Fruit fly (Drosophila melanogaster) whole organism, embryonic: ENCODE data around the gene CG2444.
A peak's percentile ranks its signal among the peaks of the same experiment; 100 is the strongest.

Experiments used
- B-H1 ChIP-seq: fragments of 200-800 bp; sonication (Bioruptor generic); IDR thresholded peaks from 3 replicates; pipeline ENCODE4 v1.3.6; 2022; ENCODE audit warnings: missing biosample characterization, missing genetic modification characterization
- BEAF-32 ChIP-seq: fragments of 200-800 bp; sonication (Bioruptor generic); optimal IDR thresholded peaks from 3 replicates; lab custom pipeline; 2017; ENCODE audit warnings: missing biosample characterization, missing genetic modification characterization, mild to moderate bottlenecking, moderate library complexity, missing genetic modification reagents
- CG10209 ChIP-seq: fragments of 200-800 bp; sonication (Bioruptor generic); optimal IDR thresholded peaks from 3 replicates; lab custom pipeline; 2017; ENCODE audit warnings: missing biosample characterization, mild to moderate bottlenecking, missing genetic modification characterization, missing genetic modification reagents
- CG11093 ChIP-seq: fragments of 200-800 bp; sonication (Bioruptor generic); IDR thresholded peaks from 3 replicates; pipeline ENCODE4 v1.3.6; 2022; ENCODE audit warnings: missing biosample characterization, missing genetic modification characterization
- CG12236 ChIP-seq: fragments of 200-800 bp; sonication (Bioruptor generic); optimal IDR thresholded peaks from 2 replicates; lab custom pipeline; 2016; ENCODE audit warnings: missing biosample characterization, missing genetic modification characterization
- CG12942 ChIP-seq: fragments of 200-800 bp; sonication (Bioruptor generic); optimal IDR thresholded peaks from 3 replicates; lab custom pipeline; 2016; ENCODE audit warnings: missing biosample characterization, missing genetic modification characterization
- CG13424 ChIP-seq: fragments of 200-800 bp; sonication (Bioruptor generic); optimal IDR thresholded peaks from 2 replicates; lab custom pipeline; 2019; ENCODE audit warnings: missing biosample characterization, mild to moderate bottlenecking, missing genetic modification characterization, moderate library complexity
- CG14710 ChIP-seq: fragments of 200-800 bp; sonication (Bioruptor generic); optimal IDR thresholded peaks from 3 replicates; lab custom pipeline; 2019; ENCODE audit warnings: missing biosample characterization, mild to moderate bottlenecking, missing genetic modification characterization, moderate library complexity
- CG15011 ChIP-seq: fragments of 200-800 bp; sonication (Bioruptor generic); optimal IDR thresholded peaks from 3 replicates; lab custom pipeline; 2018; ENCODE audit warnings: missing biosample characterization, mild to moderate bottlenecking, missing genetic modification characterization
- CG15514 ChIP-seq: fragments of 200-800 bp; sonication (Bioruptor generic); optimal IDR thresholded peaks from 3 replicates; lab custom pipeline; 2017; ENCODE audit warnings: missing biosample characterization, missing genetic modification characterization, mild to moderate bottlenecking, moderate library complexity, missing genetic modification reagents
- CG17568 ChIP-seq: fragments of 200-800 bp; sonication (Bioruptor generic); optimal IDR thresholded peaks from 2 replicates; lab custom pipeline; 2018; ENCODE audit warnings: missing biosample characterization, mild to moderate bottlenecking, missing genetic modification characterization, moderate library complexity
- CG17802 ChIP-seq: fragments of 200-800 bp; sonication (Bioruptor generic); optimal IDR thresholded peaks from 2 replicates; lab custom pipeline; 2018; ENCODE audit warnings: missing biosample characterization, mild to moderate bottlenecking, missing genetic modification characterization, moderate library complexity
- CG17912 ChIP-seq: fragments of 200-800 bp; sonication (Bioruptor generic); optimal IDR thresholded peaks from 2 replicates; lab custom pipeline; 2018; ENCODE audit warnings: missing biosample characterization, mild to moderate bottlenecking, missing genetic modification characterization
- CG3847 ChIP-seq: fragments of 200-800 bp; sonication (Bioruptor generic); IDR thresholded peaks from 2 replicates; pipeline ENCODE4 v1.3.6; 2022; ENCODE audit warnings: missing biosample characterization, missing genetic modification characterization
- CG5180 ChIP-seq: fragments of 200-800 bp; sonication (Bioruptor generic); optimal IDR thresholded peaks from 3 replicates; lab custom pipeline; 2017; ENCODE audit warnings: missing biosample characterization, missing genetic modification characterization, mild to moderate bottlenecking, moderate library complexity, missing genetic modification reagents
- CG6654 ChIP-seq: fragments of 200-800 bp; sonication (Bioruptor generic); optimal IDR thresholded peaks from 2 replicates; lab custom pipeline; 2017; ENCODE audit warnings: missing biosample characterization, mild to moderate bottlenecking, missing genetic modification characterization
- CG6689 ChIP-seq: fragments of 200-800 bp; sonication (Bioruptor generic); IDR thresholded peaks from 2 replicates; pipeline ENCODE4 v1.3.6; 2022; ENCODE audit warnings: missing biosample characterization, missing genetic modification characterization
- CG8765 ChIP-seq: fragments of 200-800 bp; sonication (Bioruptor generic); IDR thresholded peaks from 2 replicates; pipeline ENCODE4 v1.3.6; 2022; ENCODE audit warnings: missing biosample characterization, missing genetic modification characterization
- Doc3 ChIP-seq: fragments of 200-800 bp; sonication (Bioruptor generic); IDR thresholded peaks from 3 replicates; pipeline ENCODE4 v1.3.6; 2022; ENCODE audit warnings: missing biosample characterization, missing genetic modification characterization; ENCODE audit not compliant: partially characterized antibody
- E2f2 ChIP-seq: fragments of 200-800 bp; sonication (Bioruptor generic); IDR thresholded peaks from 2 replicates; pipeline ENCODE4 v1.3.6; 2022; ENCODE audit warnings: missing biosample characterization, missing genetic modification characterization
- GATAe ChIP-seq: fragments of 200-800 bp; sonication (Bioruptor generic); conservative IDR thresholded peaks from 2 replicates; pipeline ENCODE4 v1.3.6; 2022; ENCODE audit warnings: missing biosample characterization, missing genetic modification characterization
- HLH3B ChIP-seq: fragments of 200-800 bp; sonication (Bioruptor generic); IDR thresholded peaks from 2 replicates; pipeline ENCODE4 v1.3.6; 2022; ENCODE audit warnings: missing biosample characterization, missing genetic modification characterization
- HLH4C ChIP-seq: fragments of 200-800 bp; sonication (Bioruptor generic); IDR thresholded peaks from 3 replicates; pipeline ENCODE4 v1.3.6; 2022; ENCODE audit warnings: missing biosample characterization, missing genetic modification characterization; ENCODE audit not compliant: partially characterized antibody
- Med ChIP-seq: fragments of 200-800 bp; sonication (Bioruptor generic); peaks from one replicate; lab custom pipeline; 2016; ENCODE audit warnings: missing biosample characterization, missing genetic modification characterization, mild to moderate bottlenecking, inconsistent platforms, moderate library complexity
- Nf-YA ChIP-seq: fragments of 200-800 bp; sonication (Bioruptor generic); IDR thresholded peaks from 2 replicates; pipeline ENCODE4 v1.3.6; 2022; ENCODE audit warnings: missing biosample characterization, missing genetic modification characterization
- Optix ChIP-seq: fragments of 200-800 bp; sonication (Bioruptor generic); IDR thresholded peaks from 3 replicates; pipeline ENCODE4 v1.3.6; 2022; ENCODE audit warnings: missing biosample characterization, missing genetic modification characterization
- Pdp1 ChIP-seq, 2 experiments: fragments of 200-800 bp; sonication (Bioruptor generic); optimal IDR thresholded peaks; 3 replicates each; lab custom pipeline; 2016; ENCODE audit warnings: missing biosample characterization in 2 of 2, missing genetic modification characterization in 2 of 2, mild to moderate bottlenecking in 1 of 2, moderate library complexity in 1 of 2
- Poxn ChIP-seq: fragments of 200-800 bp; sonication (Bioruptor generic); IDR thresholded peaks from 2 replicates; pipeline ENCODE4 v1.3.6; 2022; ENCODE audit warnings: missing biosample characterization, missing genetic modification characterization
- Rx ChIP-seq: fragments of 200-800 bp; sonication (Bioruptor generic); IDR thresholded peaks from 2 replicates; pipeline ENCODE4 v1.3.6; 2022; ENCODE audit warnings: missing biosample characterization, missing genetic modification characterization
- Sox100B ChIP-seq: fragments of 200-800 bp; sonication (Bioruptor generic); optimal IDR thresholded peaks from 3 replicates; lab custom pipeline; 2018; ENCODE audit warnings: missing biosample characterization, mild to moderate bottlenecking, missing genetic modification characterization
- TFAM ChIP-seq: fragments of 200-800 bp; sonication (Bioruptor generic); optimal IDR thresholded peaks from 2 replicates; lab custom pipeline; 2017; ENCODE audit warnings: missing biosample characterization, missing genetic modification characterization, inconsistent platforms
- Tbp ChIP-seq: fragments of >200 bp; optimal IDR thresholded peaks from 2 replicates; lab custom pipeline; 2018; ENCODE audit warnings: missing biosample characterization, missing genetic modification characterization
- Xrp1 ChIP-seq: fragments of 200-800 bp; sonication (Bioruptor generic); IDR thresholded peaks from 2 replicates; pipeline ENCODE4 v1.3.6; 2022; ENCODE audit warnings: missing biosample characterization, missing genetic modification characterization
- br ChIP-seq: fragments of >200 bp; optimal IDR thresholded peaks from 2 replicates; lab custom pipeline; 2017
- crp ChIP-seq, 2 experiments: fragments of 200-800 bp; sonication (Bioruptor generic); optimal IDR thresholded peaks; 2 replicates in 1 of 2; 3 replicates in 1 of 2; lab custom pipeline; 2017; ENCODE audit warnings: missing biosample characterization in 2 of 2, missing genetic modification characterization in 2 of 2, mild to moderate bottlenecking in 1 of 2, moderate library complexity in 1 of 2
- emc ChIP-seq: fragments of 200-800 bp; sonication (Bioruptor generic); optimal IDR thresholded peaks from 2 replicates; lab custom pipeline; 2016; ENCODE audit warnings: missing biosample characterization, missing genetic modification characterization
- fd102C ChIP-seq: fragments of 200-800 bp; sonication (Bioruptor generic); optimal IDR thresholded peaks from 2 replicates; lab custom pipeline; 2018; ENCODE audit warnings: missing biosample characterization, mild to moderate bottlenecking, missing genetic modification characterization, moderate library complexity
- lov ChIP-seq, 2 experiments: fragments of 200-800 bp in 1 of 2; fragments of >200 bp in 1 of 2; sonication (Bioruptor generic) in 1 of 2; IDR thresholded peaks in 1 of 2; optimal IDR thresholded peaks in 1 of 2; 2 replicates in 1 of 2; 3 replicates in 1 of 2; pipeline versions ENCODE4 v1.3.6 to Lab custom; 2017 to 2022; ENCODE audit warnings: missing biosample characterization in 1 of 2, missing genetic modification characterization in 1 of 2
- mam ChIP-seq: fragments of 200-800 bp; sonication (Bioruptor generic); optimal IDR thresholded peaks from 3 replicates; lab custom pipeline; 2016; ENCODE audit warnings: missing biosample characterization, missing genetic modification characterization
- pnt ChIP-seq: fragments of 200-800 bp; sonication (Bioruptor generic); optimal IDR thresholded peaks from 3 replicates; lab custom pipeline; 2016; ENCODE audit warnings: missing biosample characterization, missing genetic modification characterization
- prd ChIP-seq, 3 experiments: fragments of >200 bp in 2 of 3; fragments of 200-800 bp in 1 of 3; sonication (Bioruptor generic) in 1 of 3; optimal IDR thresholded peaks in 2 of 3; IDR thresholded peaks in 1 of 3; 2 replicates in 2 of 3; 3 replicates in 1 of 3; pipeline versions ENCODE4 v1.3.6 to Lab custom; 2017 to 2022; ENCODE audit warnings: missing biosample characterization in 1 of 3, missing genetic modification characterization in 1 of 3
- pum ChIP-seq: fragments of 200-800 bp; sonication (Bioruptor generic); optimal IDR thresholded peaks from 2 replicates; lab custom pipeline; 2016; ENCODE audit warnings: missing biosample characterization, missing genetic modification characterization
- sens ChIP-seq: fragments of 200-800 bp; sonication (Bioruptor generic); peaks from one replicate; lab custom pipeline; 2016; ENCODE audit warnings: missing biosample characterization, missing genetic modification characterization
- sens-2 ChIP-seq: fragments of 200-800 bp; sonication (Bioruptor generic); IDR thresholded peaks from 2 replicates; pipeline ENCODE4 v1.3.6; 2022; ENCODE audit warnings: missing biosample characterization, missing genetic modification characterization
- tap ChIP-seq: fragments of 200-800 bp; optimal IDR thresholded peaks from 3 replicates; lab custom pipeline; 2019; ENCODE audit warnings: missing biosample characterization, mild to moderate bottlenecking, missing genetic modification characterization, moderate library complexity
- tll ChIP-seq, 2 experiments: fragments of 200-800 bp in 1 of 2; fragments of >200 bp in 1 of 2; sonication (Bioruptor generic) in 1 of 2; optimal IDR thresholded peaks; 2 replicates each; lab custom pipeline; 2017 to 2019; ENCODE audit warnings: missing biosample characterization in 2 of 2, missing genetic modification characterization in 2 of 2, mild to moderate bottlenecking in 1 of 2, moderate library complexity in 1 of 2
- trem ChIP-seq: fragments of 200-800 bp; optimal IDR thresholded peaks from 3 replicates; lab custom pipeline; 2019; ENCODE audit warnings: missing biosample characterization, mild to moderate bottlenecking, missing genetic modification characterization, moderate library complexity
- zen ChIP-seq: fragments of 200-800 bp; sonication (Bioruptor generic); optimal IDR thresholded peaks from 3 replicates; lab custom pipeline; 2018; ENCODE audit warnings: missing biosample characterization, mild to moderate bottlenecking, missing genetic modification characterization, moderate library complexity

Gene CG2444

dm6 chrX:11709799-11710720, 5.0 kb upstream of the CG2444 start, which contains the start of gene FucT6 (continued):
- TF ChIP-seq lov (optimal IDR thresholded peaks at IDR 0.05; lab: Kevin White, UChicago) (no peak), lov (GFP tag; IDR thresholded peaks at IDR 0.05; lab: Robert Waterston, UW) (no peak), Doc3 (GFP tag; lab: Robert Waterston, UW) (peak; percentile 75), Nf-YA (GFP tag; lab: Robert Waterston, UW) (no peak), CG5180 (GFP tag; lab: Kevin White, UChicago) (no peak), Xrp1 (GFP tag; lab: Robert Waterston, UW) (no peak), CG17802 (tag; lab: Kevin White, UChicago) (no peak), fd102C (GFP tag; lab: Kevin White, UChicago) (no peak), emc (GFP tag; lab: Kevin White, UChicago) (no peak), tap (tag; lab: Kevin White, UChicago) (peak; percentile 47), Pdp1 (GFP tag; optimal IDR thresholded peaks at IDR 0.05; lab: Kevin White, UChicago) (peak in 1 of 2 experiments; percentile 67), BEAF-32 (GFP tag; lab: Kevin White, UChicago) (peak; percentile 89), crp (GFP tag; optimal IDR thresholded peaks at IDR 0.05; lab: Kevin White, UChicago) (peak in 1 of 2 experiments; percentile 29), CG12236 (GFP tag; lab: Kevin White, UChicago) (no peak), CG6654 (GFP tag; lab: Kevin White, UChicago) (no peak), CG12942 (no peak), CG15514 (peak; percentile 98), CG11093 (no peak), zen (tag; lab: Kevin White, UChicago) (peak; percentile 21), CG14710 (peak; percentile 53), B-H1 (GFP tag; lab: Robert Waterston, UW) (no peak; the same call in 2 of the 3 replicates), prd (optimal IDR thresholded peaks at IDR 0.05; lab: Kevin White, UChicago) (no peak), prd (GFP tag; IDR thresholded peaks at IDR 0.05; lab: Robert Waterston, UW) (no peak), CG10209 (GFP tag; lab: Kevin White, UChicago) (peak; percentile 6), CG15011 (GFP tag; lab: Kevin White, UChicago) (no peak), Tbp (no peak), GATAe (GFP tag; lab: Robert Waterston, UW) (no peak), CG13424 (tag; lab: Kevin White, UChicago) (peak; percentile 1), CG8765 (GFP tag; lab: Robert Waterston, UW) (no peak), mam (GFP tag; lab: Kevin White, UChicago) (no peak), Med (peak; percentile 84), E2f2 (GFP tag; lab: Robert Waterston, UW) (peak; percentile 78), Poxn (no peak), Optix (GFP tag; lab: Robert Waterston, UW) (no peak), Rx (no peak), CG6689 (GFP tag; lab: Robert Waterston, UW) (no peak), CG17912 (no peak), sens (GFP tag; lab: Kevin White, UChicago) (peak; percentile 74), TFAM (GFP tag; lab: Kevin White, UChicago) (no peak), CG17568 (no peak), HLH3B (GFP tag; lab: Robert Waterston, UW) (no peak), br (lab: Kevin White, UChicago) (no peak), sens-2 (GFP tag; lab: Robert Waterston, UW) (no peak), HLH4C (GFP tag; lab: Robert Waterston, UW) (peak; percentile 87), pnt (GFP tag; lab: Kevin White, UChicago) (no peak), tll (GFP tag; optimal IDR thresholded peaks at IDR 0.05; lab: Kevin White, UChicago) (no peak), Sox100B (GFP tag; lab: Kevin White, UChicago) (no peak), CG3847 (peak; percentile 59), pum (GFP tag; lab: Kevin White, UChicago) (no peak), trem (peak; percentile 71)
